Worm (Caenorhabditis elegans) whole organism, L2 larva: ENCODE measurements around the gene snx-6.
"Not testable (repeated sequence)": the region's sequence is repeated elsewhere in the genome, so short reads cannot be mapped to it uniquely, and the experiment has no call there.

Experiments used
- C34F6.9 ChIP-seq: fragments of 150-350 bp; optimal IDR thresholded peaks from 2 replicates; lab custom pipeline; 2014; ENCODE audit warnings: missing biosample characterization, missing genetic modification characterization
- ZK546.5 ChIP-seq: sonication (generic microtip); optimal IDR thresholded peaks from 2 replicates; lab custom pipeline; 2017; ENCODE audit warnings: missing biosample characterization, missing genetic modification characterization
- aly-2 ChIP-seq: fragments of 150-350 bp; optimal IDR thresholded peaks from 2 replicates; lab custom pipeline; 2014; ENCODE audit warnings: missing biosample characterization, missing genetic modification characterization
- dmd-4 ChIP-seq: sonication (generic microtip); optimal IDR thresholded peaks from 2 replicates; lab custom pipeline; 2017; ENCODE audit warnings: missing biosample characterization, missing genetic modification characterization
- fos-1 ChIP-seq: fragments of 150-350 bp; optimal IDR thresholded peaks from 2 replicates; lab custom pipeline; 2014; ENCODE audit warnings: missing biosample characterization, missing genetic modification characterization
- lin-11 ChIP-seq: fragments of 150-350 bp; sonication (generic microtip); optimal IDR thresholded peaks from 2 replicates; lab custom pipeline; 2014; ENCODE audit warnings: missing biosample characterization, missing genetic modification characterization, inconsistent platforms, mixed read lengths
- mbf-1 ChIP-seq: sonication (generic microtip); optimal IDR thresholded peaks from 2 replicates; lab custom pipeline; 2017; ENCODE audit warnings: missing biosample characterization, missing genetic modification characterization
- nhr-10 ChIP-seq: sonication (generic microtip); optimal IDR thresholded peaks from 2 replicates; lab custom pipeline; 2017; ENCODE audit warnings: missing biosample characterization, missing genetic modification characterization
- nhr-237 ChIP-seq: fragments of 150-350 bp; optimal IDR thresholded peaks from 2 replicates; lab custom pipeline; 2014; ENCODE audit warnings: missing biosample characterization, missing genetic modification characterization
- skn-1 ChIP-seq: sonication (generic microtip); optimal IDR thresholded peaks from 2 replicates; lab custom pipeline; 2017; ENCODE audit warnings: missing biosample characterization, missing genetic modification characterization
- unc-62 ChIP-seq: fragments of 150-350 bp; optimal IDR thresholded peaks from 2 replicates; lab custom pipeline; 2014; ENCODE audit warnings: missing biosample characterization, missing genetic modification reagents, missing genetic modification characterization
- zag-1 ChIP-seq: fragments of 150-350 bp; optimal IDR thresholded peaks from 2 replicates; lab custom pipeline; 2014; ENCODE audit warnings: missing biosample characterization, missing genetic modification characterization

ce11 chrV:17924095-17925000 lies 55.5 kb downstream of the snx-6 start, which contains the start of gene usp-50:
- TF ChIP-seq nhr-10 (tag; lab: Kevin White, UChicago); mbf-1 (tag; lab: Kevin White, UChicago); aly-2; fos-1; nhr-237 (tag; lab: Kevin White, UChicago); skn-1 (tag; lab: Kevin White, UChicago); zag-1 (tag; lab: Kevin White, UChicago); unc-62 (GFP tag; lab: Kevin White, UChicago); lin-11 (tag; lab: Kevin White, UChicago); dmd-4; ZK546.5 (tag; lab: Kevin White, UChicago); C34F6.9: not testable (repeated sequence)
